Fruit fly (Drosophila melanogaster) whole organism, embryonic: Measurements from ENCODE around the gene Caf1-55.
A peak's percentile ranks its signal among the peaks of the same experiment; 100 is the strongest.

Experiments
- BEAF-32 ChIP-seq: fragments of 200-800 bp; sonication (Bioruptor generic); optimal IDR thresholded peaks from 3 replicates; lab custom pipeline; 2017; ENCODE audit warnings: missing biosample characterization, missing genetic modification characterization, mild to moderate bottlenecking, moderate library complexity, missing genetic modification reagents
- CG10209 ChIP-seq: fragments of 200-800 bp; sonication (Bioruptor generic); optimal IDR thresholded peaks from 3 replicates; lab custom pipeline; 2017; ENCODE audit warnings: missing biosample characterization, mild to moderate bottlenecking, missing genetic modification characterization, missing genetic modification reagents
- CG10654 ChIP-seq: fragments of 200-800 bp; sonication (Bioruptor generic); optimal IDR thresholded peaks from 2 replicates; lab custom pipeline; 2016; ENCODE audit warnings: missing biosample characterization, missing genetic modification characterization
- CG11560 ChIP-seq: fragments of 200-800 bp; sonication (Bioruptor generic); IDR thresholded peaks from 3 replicates; pipeline ENCODE4 v1.3.6; 2022; ENCODE audit warnings: missing biosample characterization, missing genetic modification characterization
- CG13123 ChIP-seq: fragments of 200-800 bp; sonication (Bioruptor generic); optimal IDR thresholded peaks from 2 replicates; lab custom pipeline; 2016; ENCODE audit warnings: missing biosample characterization, missing genetic modification characterization
- CG13287 ChIP-seq: fragments of 200-800 bp; sonication (Bioruptor generic); IDR thresholded peaks from 2 replicates; pipeline ENCODE4 v1.3.6; 2022; ENCODE audit warnings: missing biosample characterization, missing genetic modification characterization; ENCODE audit not compliant: partially characterized antibody
- CG15011 ChIP-seq: fragments of 200-800 bp; sonication (Bioruptor generic); optimal IDR thresholded peaks from 3 replicates; lab custom pipeline; 2018; ENCODE audit warnings: missing biosample characterization, mild to moderate bottlenecking, missing genetic modification characterization
- CG17361 ChIP-seq: fragments of 200-800 bp; sonication (Bioruptor generic); IDR thresholded peaks from 3 replicates; pipeline ENCODE4 v1.3.6; 2022; ENCODE audit warnings: missing biosample characterization, missing genetic modification characterization
- CG31224 ChIP-seq: fragments of 200-800 bp; sonication (Bioruptor generic); IDR thresholded peaks from 2 replicates; pipeline ENCODE4 v1.3.6; 2022; ENCODE audit warnings: missing biosample characterization, missing genetic modification characterization
- CG42726 ChIP-seq: fragments of 200-800 bp; sonication (Bioruptor generic); IDR thresholded peaks from 2 replicates; pipeline ENCODE4 v1.3.6; 2022; ENCODE audit warnings: missing biosample characterization, missing genetic modification characterization; ENCODE audit not compliant: partially characterized antibody
- CG4328 ChIP-seq: fragments of 200-800 bp; sonication (Bioruptor generic); optimal IDR thresholded peaks from 3 replicates; lab custom pipeline; 2017; ENCODE audit warnings: missing biosample characterization, missing genetic modification reagents, missing genetic modification characterization
- CG4404 ChIP-seq: fragments of 200-800 bp; sonication (Bioruptor generic); IDR thresholded peaks from 2 replicates; pipeline ENCODE4 v1.3.6; 2022; ENCODE audit warnings: missing biosample characterization, missing genetic modification characterization
- CG6175 ChIP-seq: fragments of 200-800 bp; sonication (Bioruptor generic); IDR thresholded peaks from 3 replicates; pipeline ENCODE4 v1.3.6; 2022; ENCODE audit warnings: missing biosample characterization, missing genetic modification characterization
- CG6254 ChIP-seq: fragments of 200-800 bp; sonication (Bioruptor generic); optimal IDR thresholded peaks from 3 replicates; lab custom pipeline; 2017; ENCODE audit warnings: mild to moderate bottlenecking, missing biosample characterization, missing genetic modification reagents, missing genetic modification characterization
- CG6683 ChIP-seq: fragments of 200-800 bp; sonication (Bioruptor generic); optimal IDR thresholded peaks from 2 replicates; lab custom pipeline; 2017; ENCODE audit warnings: missing biosample characterization, mild to moderate bottlenecking, missing genetic modification characterization, missing genetic modification reagents
- CG8290 ChIP-seq, 3 experiments: fragments of 200-800 bp; sonication (Bioruptor generic); optimal IDR thresholded peaks; 2 replicates each; lab custom pipeline; 2016 to 2019; ENCODE audit warnings: missing biosample characterization in 3 of 3, missing genetic modification characterization in 3 of 3, mild to moderate bottlenecking in 2 of 3, moderate library complexity in 1 of 3
- CG8765 ChIP-seq: fragments of 200-800 bp; sonication (Bioruptor generic); IDR thresholded peaks from 2 replicates; pipeline ENCODE4 v1.3.6; 2022; ENCODE audit warnings: missing biosample characterization, missing genetic modification characterization
- CG9215 ChIP-seq: fragments of 200-800 bp; sonication (Bioruptor generic); IDR thresholded peaks from 2 replicates; pipeline ENCODE4 v1.3.6; 2022; ENCODE audit warnings: missing biosample characterization, missing genetic modification characterization
- Ets65A ChIP-seq: fragments of 200-800 bp; sonication (Bioruptor generic); peaks from one replicate; lab custom pipeline; 2016; ENCODE audit warnings: missing biosample characterization, missing genetic modification characterization
- Gsc ChIP-seq: fragments of 200-800 bp; sonication (Bioruptor generic); IDR thresholded peaks from 2 replicates; pipeline ENCODE4 v1.3.6; 2022; ENCODE audit warnings: missing biosample characterization, missing genetic modification characterization
- H2.0 ChIP-seq: fragments of 200-800 bp; sonication (Bioruptor generic); IDR thresholded peaks from 2 replicates; pipeline ENCODE4 v1.3.6; 2022; ENCODE audit warnings: missing biosample characterization, missing genetic modification characterization
- HLH54F ChIP-seq: fragments of 200-800 bp; sonication (Bioruptor generic); optimal IDR thresholded peaks from 3 replicates; lab custom pipeline; 2016; ENCODE audit warnings: missing biosample characterization, missing genetic modification characterization
- HmgZ ChIP-seq: fragments of 200-800 bp; sonication (Bioruptor generic); optimal IDR thresholded peaks from 2 replicates; lab custom pipeline; 2018; ENCODE audit warnings: missing biosample characterization, mild to moderate bottlenecking, missing genetic modification characterization
- Hr3 ChIP-seq: fragments of 200-800 bp; sonication (Bioruptor generic); optimal IDR thresholded peaks from 3 replicates; lab custom pipeline; 2016; ENCODE audit warnings: missing biosample characterization, missing genetic modification characterization
- Lhr ChIP-seq: fragments of 200-800 bp; sonication (Bioruptor generic); optimal IDR thresholded peaks from 3 replicates; lab custom pipeline; 2017; ENCODE audit warnings: mild to moderate bottlenecking, missing biosample characterization, missing genetic modification reagents, missing genetic modification characterization
- MBD-R2 ChIP-seq: fragments of 200-800 bp; sonication (Bioruptor generic); IDR thresholded peaks from 2 replicates; pipeline ENCODE4 v1.3.6; 2022; ENCODE audit warnings: missing biosample characterization, missing genetic modification characterization
- NfI ChIP-seq: fragments of 200-800 bp; sonication (Bioruptor generic); optimal IDR thresholded peaks from 3 replicates; lab custom pipeline; 2018; ENCODE audit warnings: missing biosample characterization, mild to moderate bottlenecking, missing genetic modification characterization, moderate library complexity
- Oaz ChIP-seq: fragments of 200-800 bp; sonication (Bioruptor generic); IDR thresholded peaks from 2 replicates; pipeline ENCODE4 v1.3.6; 2022; ENCODE audit warnings: missing biosample characterization, missing genetic modification characterization
- Oli ChIP-seq: fragments of 200-800 bp; sonication (Bioruptor generic); optimal IDR thresholded peaks from 2 replicates; lab custom pipeline; 2018; ENCODE audit warnings: missing biosample characterization, mild to moderate bottlenecking, missing genetic modification characterization, moderate library complexity
- Rx ChIP-seq: fragments of 200-800 bp; sonication (Bioruptor generic); IDR thresholded peaks from 2 replicates; pipeline ENCODE4 v1.3.6; 2022; ENCODE audit warnings: missing biosample characterization, missing genetic modification characterization
- Sry-δ ChIP-seq: fragments of 200-800 bp; sonication (Bioruptor generic); optimal IDR thresholded peaks from 2 replicates; lab custom pipeline; 2016; ENCODE audit warnings: missing biosample characterization, missing genetic modification characterization
- Usf ChIP-seq: fragments of 200-800 bp; sonication (Bioruptor generic); optimal IDR thresholded peaks from 2 replicates; lab custom pipeline; 2017; ENCODE audit warnings: missing genotype, missing biosample characterization, missing genetic modification characterization
- YL-1 ChIP-seq: fragments of 200-800 bp; sonication (Bioruptor generic); optimal IDR thresholded peaks from 3 replicates; lab custom pipeline; 2017; ENCODE audit warnings: missing biosample characterization, mild to moderate bottlenecking, missing genetic modification characterization
- amos ChIP-seq: fragments of 200-800 bp; sonication (Bioruptor generic); IDR thresholded peaks from 2 replicates; pipeline ENCODE4 v1.3.6; 2022; ENCODE audit warnings: missing biosample characterization, missing genetic modification characterization; ENCODE audit not compliant: partially characterized antibody
- ase ChIP-seq: fragments of 200-800 bp; sonication (Bioruptor generic); IDR thresholded peaks from 3 replicates; pipeline ENCODE4 v1.3.6; 2022; ENCODE audit warnings: missing biosample characterization, missing genetic modification characterization
- az2 ChIP-seq: fragments of 200-800 bp; sonication (Bioruptor generic); optimal IDR thresholded peaks from 3 replicates; lab custom pipeline; 2016; ENCODE audit warnings: missing biosample characterization, missing genetic modification characterization
- chinmo ChIP-seq: fragments of 200-800 bp; sonication (Bioruptor generic); IDR thresholded peaks from 4 replicates; pipeline ENCODE4 v1.3.6; 2022; ENCODE audit warnings: missing biosample characterization, missing genetic modification characterization; ENCODE audit not compliant: partially characterized antibody
- crol ChIP-seq: fragments of 200-800 bp; sonication (Bioruptor generic); IDR thresholded peaks from 2 replicates; pipeline ENCODE4 v1.3.6; 2022; ENCODE audit warnings: missing biosample characterization, missing genetic modification characterization
- da ChIP-seq: fragments of 200-800 bp; sonication (Bioruptor generic); optimal IDR thresholded peaks from 2 replicates; lab custom pipeline; 2016; ENCODE audit warnings: missing biosample characterization, missing genetic modification characterization
- ftz-f1 ChIP-seq: fragments of 200-800 bp; sonication (Bioruptor generic); optimal IDR thresholded peaks from 2 replicates; lab custom pipeline; 2016; ENCODE audit warnings: missing biosample characterization, missing genetic modification characterization
- grau ChIP-seq: fragments of 200-800 bp; optimal IDR thresholded peaks from 3 replicates; lab custom pipeline; 2019; ENCODE audit warnings: missing biosample characterization, mild to moderate bottlenecking, missing genetic modification characterization, moderate library complexity
- gro ChIP-seq: fragments of 200-800 bp; sonication (Bioruptor generic); optimal IDR thresholded peaks from 2 replicates; lab custom pipeline; 2016; ENCODE audit warnings: missing biosample characterization, missing genetic modification characterization
- hkb ChIP-seq, 2 experiments: fragments of 200-800 bp in 1 of 2; fragments of >200 bp in 1 of 2; sonication (Bioruptor generic) in 1 of 2; IDR thresholded peaks in 1 of 2; optimal IDR thresholded peaks in 1 of 2; 2 replicates each; pipeline versions ENCODE4 v1.3.6 to Lab custom; 2017 to 2022; ENCODE audit warnings: missing biosample characterization in 1 of 2, missing genetic modification characterization in 1 of 2
- inv ChIP-seq: fragments of 200-800 bp; sonication (Bioruptor generic); IDR thresholded peaks from 2 replicates; pipeline ENCODE4 v1.3.6; 2022; ENCODE audit warnings: missing biosample characterization, missing genetic modification characterization; ENCODE audit not compliant: partially characterized antibody
- pzg ChIP-seq: fragments of 200-800 bp; sonication (Bioruptor generic); optimal IDR thresholded peaks from 3 replicates; lab custom pipeline; 2018; ENCODE audit warnings: missing biosample characterization, mild to moderate bottlenecking, missing genetic modification characterization, moderate library complexity
- sim ChIP-seq: fragments of 200-800 bp; sonication (Bioruptor generic); IDR thresholded peaks from 2 replicates; pipeline ENCODE4 v1.3.6; 2022; ENCODE audit warnings: missing biosample characterization, missing genetic modification characterization
- twi ChIP-seq: fragments of 200-800 bp; optimal IDR thresholded peaks from 2 replicates; lab custom pipeline; 2019; ENCODE audit warnings: missing biosample characterization, mild to moderate bottlenecking, missing genetic modification characterization, moderate library complexity

Gene Caf1-55

dm6 chr3R:15208712-15209499, 16.5 kb upstream of the Caf1-55 start, which contains the start of the genes Spn88Eb and Mau2 (continued):
- 0 out of 3 replicates have a peak, but pooled peaks have one; percentile 47 for TF ChIP-seq CG11560
- TF ChIP-seq CG17361 (GFP tag; lab: Robert Waterston, UW), result peak; percentile 79; the same call in 2 of the 3 replicates
- TF ChIP-seq Gsc (GFP tag; lab: Robert Waterston, UW), result peak; percentile 30; the same call in 1 of the 2 replicates
- peak; percentile 59 for TF ChIP-seq CG4404
- peak; percentile 58 for TF ChIP-seq HmgZ (tag; lab: Kevin White, UChicago)
- peak; percentile 70 for TF ChIP-seq CG31224 (GFP tag; lab: Robert Waterston, UW)
- peak; percentile 60 for TF ChIP-seq az2
- peak; percentile 73 for TF ChIP-seq NfI (GFP tag; lab: Kevin White, UChicago)
- TF ChIP-seq ftz-f1 (GFP tag; lab: Kevin White, UChicago), result peak; percentile 90
- peak; percentile 37 for TF ChIP-seq CG13123 (GFP tag; lab: Kevin White, UChicago)
- no peak for TF ChIP-seq CG6254
- no peak for TF ChIP-seq da
- TF ChIP-seq ase (GFP tag; lab: Robert Waterston, UW), result peak; percentile 42; the same call in 1 of the 3 replicates
- TF ChIP-seq CG10654 (GFP tag; lab: Kevin White, UChicago), result peak; percentile 34
- peak; percentile 40 for TF ChIP-seq CG10209 (GFP tag; lab: Kevin White, UChicago)
- peak; percentile 67 for TF ChIP-seq YL-1 (GFP tag; lab: Kevin White, UChicago)
- TF ChIP-seq Oaz (GFP tag; lab: Robert Waterston, UW), result peak; percentile 35; the same call in 1 of the 2 replicates
- TF ChIP-seq hkb (optimal IDR thresholded peaks at IDR 0.05; lab: Kevin White, UChicago), result no peak
- TF ChIP-seq hkb (GFP tag; IDR thresholded peaks at IDR 0.05; lab: Robert Waterston, UW), result peak; percentile 19; the same call in 1 of the 2 replicates
- peak; percentile 90 for TF ChIP-seq Sry-δ (GFP tag; lab: Kevin White, UChicago)
- TF ChIP-seq Usf (GFP tag; lab: Kevin White, UChicago), result no peak
- peak; percentile 64 for TF ChIP-seq HLH54F
- TF ChIP-seq Rx (GFP tag; lab: Robert Waterston, UW), result peak; percentile 67
- no peak for TF ChIP-seq twi (tag; lab: Kevin White, UChicago)
- TF ChIP-seq sim, result no peak
- peak; percentile 49; the same call in 1 of the 2 replicates for TF ChIP-seq inv (GFP tag; lab: Robert Waterston, UW)
- TF ChIP-seq BEAF-32 (GFP tag; lab: Kevin White, UChicago), result peak; percentile 82
- TF ChIP-seq CG8290 (GFP tag; optimal IDR thresholded peaks at IDR 0.05; lab: Kevin White, UChicago), result peak; percentile 55
- peak in 1 of 2 experiments; percentile 53 for TF ChIP-seq CG8290 (tag; optimal IDR thresholded peaks at IDR 0.05; lab: Kevin White, UChicago)
- peak; percentile 79 for TF ChIP-seq CG13287 (GFP tag; lab: Robert Waterston, UW)
- peak; percentile 88 for TF ChIP-seq pzg (GFP tag; lab: Kevin White, UChicago)
- peak; percentile 60 for TF ChIP-seq Hr3 (GFP tag; lab: Kevin White, UChicago)
- TF ChIP-seq Ets65A (GFP tag; lab: Kevin White, UChicago), result peak; percentile 97
- no peak for TF ChIP-seq crol (GFP tag; lab: Robert Waterston, UW)
- TF ChIP-seq CG4328 (GFP tag; lab: Kevin White, UChicago), result peak; percentile 43
- TF ChIP-seq MBD-R2, result peak; percentile 97
- peak; percentile 76 for TF ChIP-seq CG9215 (GFP tag; lab: Robert Waterston, UW)
- peak; percentile 66 for TF ChIP-seq grau (tag; lab: Kevin White, UChicago)
- TF ChIP-seq amos (GFP tag; lab: Robert Waterston, UW), result peak; percentile 79
- peak; percentile 67 for TF ChIP-seq H2.0 (GFP tag; lab: Robert Waterston, UW)
- TF ChIP-seq CG15011 (GFP tag; lab: Kevin White, UChicago), result no peak
- peak; percentile 23 for TF ChIP-seq CG6683 (GFP tag; lab: Kevin White, UChicago)
- TF ChIP-seq gro (GFP tag; lab: Kevin White, UChicago), result peak; percentile 78
- 0 out of 4 replicates have a peak, but pooled peaks have one; percentile 52 for TF ChIP-seq chinmo (GFP tag; lab: Robert Waterston, UW)
- TF ChIP-seq CG42726 (GFP tag; lab: Robert Waterston, UW), result peak; percentile 67
- peak; percentile 53; the same call in 1 of the 3 replicates for TF ChIP-seq CG6175 (GFP tag; lab: Robert Waterston, UW)
- peak; percentile 61; the same call in 1 of the 2 replicates for TF ChIP-seq CG8765
- peak; percentile 37 for TF ChIP-seq Oli (tag; lab: Kevin White, UChicago)
- peak; percentile 34 for TF ChIP-seq Lhr (GFP tag; lab: Kevin White, UChicago)
